Fruit fly (Drosophila melanogaster) whole organism: ENCODE data around the gene CG10576.

Experiments used
- CG8478 ChIP-seq: fragments of >200 bp; optimal IDR thresholded peaks from 2 replicates; lab custom pipeline; 2018; ENCODE audit warnings: inconsistent platforms
- Dll ChIP-seq: fragments of >200 bp; optimal IDR thresholded peaks from 2 replicates; lab custom pipeline; 2017
- pan ChIP-seq: fragments of >200 bp; optimal IDR thresholded peaks from 2 replicates; lab custom pipeline; 2017
- psq ChIP-seq: fragments of >200 bp; optimal IDR thresholded peaks from 2 replicates; lab custom pipeline; 2017

- TF ChIP-seq Dll (lab: Kevin White, UChicago) (no peak), pan (lab: Kevin White, UChicago) (no peak), psq (no peak), CG8478 (lab: Kevin White, UChicago) (no peak)
Measured at dm6 chr3L:5802733-5803132, 37.2 kb upstream of the CG10576 start, which contains the start of gene CG42272.
